Fruit fly (Drosophila melanogaster) whole organism, adult: ENCODE results near the gene pkaap.

Experiments used
- CG11617 ChIP-seq: fragments of 200-800 bp; sonication (Bioruptor generic); optimal IDR thresholded peaks from 2 replicates; lab custom pipeline; 2017; ENCODE audit warnings: mild to moderate bottlenecking, missing biosample characterization, missing genetic modification reagents, missing genetic modification characterization
- CG12768 ChIP-seq: fragments of 200-800 bp; sonication (Bioruptor generic); optimal IDR thresholded peaks from 2 replicates; lab custom pipeline; 2017; ENCODE audit warnings: missing biosample characterization, missing genetic modification characterization, mild to moderate bottlenecking, moderate library complexity, missing genetic modification reagents
- CG14711 ChIP-seq: fragments of 200-800 bp; sonication (Bioruptor generic); optimal IDR thresholded peaks from 2 replicates; lab custom pipeline; 2018; ENCODE audit warnings: missing biosample characterization, mild to moderate bottlenecking, missing genetic modification characterization, moderate library complexity
- CG1620 ChIP-seq: fragments of 200-800 bp; sonication (Bioruptor generic); optimal IDR thresholded peaks from 2 replicates; lab custom pipeline; 2016; ENCODE audit warnings: missing biosample characterization, missing genetic modification characterization
- CG33017 ChIP-seq: fragments of 200-800 bp; sonication (Bioruptor generic); optimal IDR thresholded peaks from 2 replicates; lab custom pipeline; 2018; ENCODE audit warnings: missing biosample characterization, mild to moderate bottlenecking, missing genetic modification characterization, moderate library complexity
- CG5204 ChIP-seq: fragments of 200-800 bp; sonication (Bioruptor generic); optimal IDR thresholded peaks from 2 replicates; lab custom pipeline; 2016; ENCODE audit warnings: missing biosample characterization, missing genetic modification characterization
- CG7045 ChIP-seq: fragments of 200-800 bp; sonication (Bioruptor generic); optimal IDR thresholded peaks from 2 replicates; lab custom pipeline; 2017; ENCODE audit warnings: missing biosample characterization, mild to moderate bottlenecking, missing genetic modification characterization
- CG7101 ChIP-seq: fragments of 200-800 bp; sonication (Bioruptor generic); optimal IDR thresholded peaks from 2 replicates; lab custom pipeline; 2018; ENCODE audit warnings: missing biosample characterization, mild to moderate bottlenecking, missing genetic modification characterization, moderate library complexity
- Clk ChIP-seq: fragments of 200-800 bp; sonication (Bioruptor generic); optimal IDR thresholded peaks from 2 replicates; lab custom pipeline; 2017; ENCODE audit warnings: missing biosample characterization, missing genetic modification characterization
- Crg-1 ChIP-seq: fragments of 200-800 bp; sonication (Bioruptor generic); optimal IDR thresholded peaks from 2 replicates; lab custom pipeline; 2016; ENCODE audit warnings: missing biosample characterization, missing genetic modification characterization
- Hr96 ChIP-seq: fragments of 200-800 bp; sonication (Bioruptor generic); optimal IDR thresholded peaks from 2 replicates; lab custom pipeline; 2016; ENCODE audit warnings: missing biosample characterization, missing genetic modification characterization
- Mnt ChIP-seq: fragments of 200-800 bp; sonication (Bioruptor generic); optimal IDR thresholded peaks from 2 replicates; lab custom pipeline; 2016; ENCODE audit warnings: missing biosample characterization, mild to moderate bottlenecking, missing genetic modification characterization
- bab1 ChIP-seq: fragments of 200-800 bp; sonication (Bioruptor generic); optimal IDR thresholded peaks from 3 replicates; lab custom pipeline; 2019; ENCODE audit warnings: missing biosample characterization, mild to moderate bottlenecking, missing genetic modification characterization, moderate library complexity
- cic ChIP-seq: fragments of 200-800 bp; sonication (Bioruptor generic); optimal IDR thresholded peaks from 2 replicates; lab custom pipeline; 2017; ENCODE audit warnings: missing biosample characterization, mild to moderate bottlenecking, missing genetic modification characterization, moderate library complexity
- cnc ChIP-seq, 2 experiments: fragments of >200 bp; optimal IDR thresholded peaks; 2 replicates each; lab custom pipeline; 2017
- kay ChIP-seq: fragments of 200-800 bp; sonication (Bioruptor generic); peaks from one replicate; lab custom pipeline; 2016; ENCODE audit warnings: missing biosample characterization, missing genetic modification characterization, borderline replicate concordance
- ovo ChIP-seq: fragments of 200-800 bp; sonication (Bioruptor generic); optimal IDR thresholded peaks from 2 replicates; lab custom pipeline; 2016; ENCODE audit warnings: missing biosample characterization, missing genetic modification characterization
- pad ChIP-seq: fragments of 200-800 bp; sonication (Bioruptor generic); optimal IDR thresholded peaks from 3 replicates; lab custom pipeline; 2017; ENCODE audit warnings: missing biosample characterization, missing genetic modification characterization, mild to moderate bottlenecking, moderate library complexity, missing genetic modification reagents
- tj ChIP-seq: fragments of 200-800 bp; sonication (Bioruptor generic); optimal IDR thresholded peaks from 3 replicates; lab custom pipeline; 2017; ENCODE audit warnings: missing biosample characterization, mild to moderate bottlenecking, missing genetic modification characterization, moderate library complexity
- toe ChIP-seq: fragments of 200-800 bp; sonication (Bioruptor generic); optimal IDR thresholded peaks from 2 replicates; lab custom pipeline; 2016; ENCODE audit warnings: missing biosample characterization, missing genetic modification characterization

Gene pkaap

DNA sequence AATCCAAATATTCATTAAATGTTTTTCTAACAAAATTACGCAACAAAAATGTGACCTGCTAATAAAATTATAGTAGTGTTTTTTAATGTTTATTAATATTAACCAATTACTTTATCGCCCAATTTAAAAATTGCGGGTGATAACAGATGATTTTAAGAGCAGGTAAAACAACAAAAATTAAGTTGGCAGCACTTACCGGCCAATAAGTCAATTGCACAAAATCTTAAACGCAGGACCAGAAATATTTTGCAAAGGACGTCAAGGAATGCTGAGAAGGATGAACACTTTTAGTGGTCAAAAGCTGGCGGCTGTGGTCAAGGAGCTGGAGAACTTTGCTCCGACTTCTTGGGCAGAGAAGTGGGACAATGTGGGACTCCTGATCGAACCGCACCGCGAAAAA is 38.8 kb downstream of the pkaap start, which contains the start of gene CG4278:
Gene CG4278, plus strand, starts transcription at position 178 of the 400 bp plus-strand sequence.
- no peak for TF ChIP-seq Clk (GFP tag; lab: Kevin White, UChicago)
- TF ChIP-seq CG12768 (GFP tag; lab: Kevin White, UChicago) = no peak

DNA sequence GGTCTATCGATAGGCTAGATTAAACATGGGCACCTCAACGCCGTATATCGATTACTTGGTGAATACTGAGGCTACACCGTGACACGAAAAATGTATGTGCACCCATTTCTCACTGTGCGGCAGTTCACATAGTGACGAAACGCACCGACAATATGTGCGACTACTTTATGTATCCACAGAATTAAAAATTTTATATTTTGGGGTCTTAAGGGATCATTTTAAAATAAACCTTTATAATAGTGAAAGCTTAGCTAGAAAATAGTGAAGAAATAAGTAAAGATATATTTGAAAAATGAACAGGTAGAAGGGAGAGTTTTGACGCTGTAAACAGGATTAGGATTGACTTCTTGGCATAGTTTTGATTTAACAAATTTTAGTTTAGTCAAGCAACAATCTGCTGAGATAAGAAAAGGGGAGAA is 41.0 kb downstream of the pkaap start, which contains the start of gene mRpL4:
Gene mRpL4, minus strand, starts transcription at position 31 of the 419 bp plus-strand sequence.
- TF ChIP-seq ovo (GFP tag; lab: Kevin White, UChicago) = no peak
- TF ChIP-seq CG7045 (GFP tag; lab: Kevin White, UChicago) = no peak
- peak; percentile 1 for TF ChIP-seq CG7101 (tag; lab: Kevin White, UChicago)
- peak; percentile 13 for TF ChIP-seq pad (GFP tag; lab: Kevin White, UChicago)
- no peak for TF ChIP-seq CG5204 (GFP tag; lab: Kevin White, UChicago)
- peak; percentile 23 for TF ChIP-seq CG14711
- TF ChIP-seq Hr96 (GFP tag; lab: Kevin White, UChicago) = no peak
- peak; percentile 60 for TF ChIP-seq toe (GFP tag; lab: Kevin White, UChicago)
- TF ChIP-seq bab1 (GFP tag; lab: Kevin White, UChicago) = peak; percentile 26
- TF ChIP-seq CG11617 (GFP tag; lab: Kevin White, UChicago) = no peak
- peak; percentile 28 for TF ChIP-seq CG1620 (GFP tag; lab: Kevin White, UChicago)
- TF ChIP-seq kay (GFP tag; lab: Kevin White, UChicago) = peak; percentile 80
- TF ChIP-seq CG12768 (GFP tag; lab: Kevin White, UChicago) = no peak
- no peak for TF ChIP-seq Clk (GFP tag; lab: Kevin White, UChicago)
- peak; percentile 53 for TF ChIP-seq Mnt (GFP tag; lab: Kevin White, UChicago)
- no peak for TF ChIP-seq CG33017 (tag; lab: Kevin White, UChicago)
- no peak for TF ChIP-seq cnc (optimal IDR thresholded peaks at IDR 0.05; lab: Kevin White, UChicago)

DNA sequence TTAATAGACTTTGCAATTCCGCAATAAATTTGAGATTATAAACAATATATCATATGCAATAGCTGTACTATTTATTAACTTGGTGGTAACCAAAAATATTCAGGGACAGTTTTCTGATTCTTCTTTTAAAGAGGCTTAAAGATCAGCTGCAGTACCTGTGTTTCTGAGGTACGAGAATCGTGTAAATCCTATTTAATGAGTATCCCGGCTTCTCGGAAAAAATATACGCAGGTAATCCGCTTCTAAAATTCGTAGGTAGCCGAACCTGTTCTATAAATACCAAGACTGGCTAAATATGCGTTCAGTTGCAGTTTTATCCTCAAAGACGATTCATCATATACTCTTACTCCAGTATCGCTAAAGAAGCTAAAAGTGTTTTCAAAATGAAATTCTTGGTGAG is 41.5 kb downstream of the pkaap start, which contains the start of gene CG4440:
Gene CG4440, plus strand, starts transcription at position 301 of the 400 bp plus-strand sequence.
- TF ChIP-seq CG1620 (GFP tag; lab: Kevin White, UChicago) (no peak), CG14711 (no peak), Mnt (GFP tag; lab: Kevin White, UChicago) (no peak), CG11617 (GFP tag; lab: Kevin White, UChicago) (no peak), pad (GFP tag; lab: Kevin White, UChicago) (no peak), CG7045 (GFP tag; lab: Kevin White, UChicago) (no peak), bab1 (GFP tag; lab: Kevin White, UChicago) (no peak), cic (GFP tag; lab: Kevin White, UChicago) (no peak), tj (GFP tag; lab: Kevin White, UChicago) (no peak)

DNA sequence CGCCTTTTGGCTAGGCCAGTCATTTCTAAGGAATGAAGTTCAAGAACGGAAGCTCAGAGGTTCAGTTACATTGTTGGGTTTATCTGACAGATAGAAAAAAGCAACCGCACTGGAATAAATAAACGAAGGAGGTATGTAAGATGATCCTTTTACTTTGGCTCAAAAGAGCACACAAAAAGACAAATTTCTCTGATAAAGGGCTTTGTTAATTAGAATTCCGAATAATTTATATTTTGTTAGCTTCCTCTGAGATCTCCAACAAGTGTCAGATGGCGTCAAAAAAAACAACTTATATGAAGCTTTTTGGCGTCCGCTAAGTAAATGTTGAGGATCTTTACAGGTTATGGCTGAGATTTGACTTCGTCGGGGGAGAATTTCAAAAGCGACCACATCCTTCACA is 49.7 kb downstream of the pkaap start, which contains the start of gene CG31817:
Gene CG31817, minus strand, starts transcription at position 101 of the 400 bp plus-strand sequence.
- TF ChIP-seq cic (GFP tag; lab: Kevin White, UChicago) = no peak
- TF ChIP-seq CG33017 (tag; lab: Kevin White, UChicago) = no peak
- no peak for TF ChIP-seq CG14711
- TF ChIP-seq CG12768 (GFP tag; lab: Kevin White, UChicago) = no peak
- TF ChIP-seq Mnt (GFP tag; lab: Kevin White, UChicago) = no peak
- TF ChIP-seq pad (GFP tag; lab: Kevin White, UChicago) = no peak
- TF ChIP-seq kay (GFP tag; lab: Kevin White, UChicago) = no peak
- no peak for TF ChIP-seq tj (GFP tag; lab: Kevin White, UChicago)
- no peak for TF ChIP-seq CG11617 (GFP tag; lab: Kevin White, UChicago)
- TF ChIP-seq cnc (optimal IDR thresholded peaks at IDR 0.05; lab: Kevin White, UChicago) = no peak
- no peak for TF ChIP-seq Clk (GFP tag; lab: Kevin White, UChicago)
- no peak for TF ChIP-seq Hr96 (GFP tag; lab: Kevin White, UChicago)
- no peak for TF ChIP-seq ovo (GFP tag; lab: Kevin White, UChicago)

DNA sequence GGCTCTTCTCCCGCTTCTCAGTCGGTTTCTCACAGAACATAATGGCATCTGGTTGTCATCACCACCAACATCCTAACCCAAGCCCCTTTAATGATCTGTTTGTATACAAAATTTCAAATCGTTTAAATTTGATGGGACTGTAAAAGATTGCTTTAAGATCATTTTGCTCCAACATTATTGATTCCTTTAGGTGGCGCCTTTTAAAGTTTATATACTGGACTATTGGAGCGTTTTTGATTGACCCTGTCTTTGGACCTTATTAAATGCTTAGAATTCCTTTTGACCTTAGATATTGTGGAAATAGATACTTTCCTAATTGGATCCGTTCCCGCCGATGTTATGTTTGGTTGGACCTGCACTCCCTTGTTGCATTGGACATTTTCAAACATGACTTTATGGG is 52.2 kb downstream of the pkaap start, which contains the start of gene CG42266:
Gene CG42266, minus strand, starts transcription at position 101 of the 400 bp plus-strand sequence.
- TF ChIP-seq tj (GFP tag; lab: Kevin White, UChicago) (no peak), Mnt (GFP tag; lab: Kevin White, UChicago) (no peak), ovo (GFP tag; lab: Kevin White, UChicago) (no peak), cic (GFP tag; lab: Kevin White, UChicago) (no peak), CG5204 (GFP tag; lab: Kevin White, UChicago) (no peak), bab1 (GFP tag; lab: Kevin White, UChicago) (no peak), CG11617 (GFP tag; lab: Kevin White, UChicago) (no peak), Clk (GFP tag; lab: Kevin White, UChicago) (no peak), Crg-1 (GFP tag; lab: Kevin White, UChicago) (no peak), CG1620 (GFP tag; lab: Kevin White, UChicago) (no peak), CG7101 (tag; lab: Kevin White, UChicago) (no peak), cnc (optimal IDR thresholded peaks at IDR 0.05; lab: Kevin White, UChicago) (no peak), Hr96 (GFP tag; lab: Kevin White, UChicago) (no peak), CG33017 (tag; lab: Kevin White, UChicago) (no peak), pad (GFP tag; lab: Kevin White, UChicago) (no peak), CG12768 (GFP tag; lab: Kevin White, UChicago) (no peak), kay (GFP tag; lab: Kevin White, UChicago) (no peak), toe (GFP tag; lab: Kevin White, UChicago) (no peak)
